Fruit fly (Drosophila melanogaster) whole organism, pupa: ENCODE measurements around the gene Pect.

ENCODE experiments used
- CG10348 ChIP-seq: fragments of 200-800 bp; sonication (Bioruptor generic); IDR thresholded peaks from 2 replicates; pipeline ENCODE4 v1.3.6; 2022; ENCODE audit warnings: missing biosample characterization, missing genetic modification characterization
- CG13204 ChIP-seq: fragments of 200-800 bp; sonication (Bioruptor generic); optimal IDR thresholded peaks from 2 replicates; lab custom pipeline; 2018; ENCODE audit warnings: missing biosample characterization, mild to moderate bottlenecking, missing genetic modification characterization, moderate library complexity
- CG32121 ChIP-seq: fragments of 200-800 bp; sonication (Bioruptor generic); IDR thresholded peaks from 2 replicates; pipeline ENCODE4 v1.3.6; 2022; ENCODE audit warnings: missing biosample characterization, missing genetic modification characterization
- CG34367 ChIP-seq: fragments of 200-800 bp; sonication (Bioruptor generic); optimal IDR thresholded peaks from 2 replicates; lab custom pipeline; 2018; ENCODE audit warnings: missing biosample characterization, mild to moderate bottlenecking, missing genetic modification characterization
- CG4496 ChIP-seq: fragments of 200-800 bp; sonication (Bioruptor generic); IDR thresholded peaks from 3 replicates; pipeline ENCODE4 v1.3.6; 2022; ENCODE audit warnings: missing biosample characterization, missing genetic modification characterization
- CG8301 ChIP-seq: fragments of 200-800 bp; sonication (Bioruptor generic); optimal IDR thresholded peaks from 2 replicates; lab custom pipeline; 2018; ENCODE audit warnings: missing biosample characterization, mild to moderate bottlenecking, missing genetic modification characterization
- D1 ChIP-seq: fragments of 200-800 bp; sonication (Bioruptor generic); optimal IDR thresholded peaks from 2 replicates; lab custom pipeline; 2018; ENCODE audit warnings: missing biosample characterization, mild to moderate bottlenecking, missing genetic modification characterization, moderate library complexity
- Ets98B ChIP-seq: fragments of 200-800 bp; sonication (Bioruptor generic); IDR thresholded peaks from 2 replicates; pipeline ENCODE4 v1.3.6; 2022; ENCODE audit warnings: missing biosample characterization, missing genetic modification characterization
- Pif1B ChIP-seq: fragments of 200-800 bp; sonication (Bioruptor generic); optimal IDR thresholded peaks from 3 replicates; lab custom pipeline; 2016; ENCODE audit warnings: missing biosample characterization, missing genetic modification characterization
- Snoo ChIP-seq: fragments of 200-800 bp; sonication (Bioruptor generic); optimal IDR thresholded peaks from 3 replicates; lab custom pipeline; 2017; ENCODE audit warnings: missing biosample characterization, mild to moderate bottlenecking, missing genetic modification characterization, inconsistent platforms
- rn ChIP-seq: fragments of 200-800 bp; sonication (Bioruptor generic); IDR thresholded peaks from 2 replicates; pipeline ENCODE4 v1.3.6; 2022; ENCODE audit warnings: missing biosample characterization, missing genetic modification characterization

dm6 chr2L:13236194-13236593, 32.6 kb downstream of the Pect start, which contains the start of gene Jhbp14:
- TF ChIP-seq CG32121 (GFP tag; lab: Robert Waterston, UW) (no peak), CG8301 (tag; lab: Kevin White, UChicago) (no peak), CG4496 (GFP tag; lab: Robert Waterston, UW) (no peak), Snoo (tag; lab: Kevin White, UChicago) (no peak), CG10348 (no peak), D1 (no peak), CG34367 (tag; lab: Kevin White, UChicago) (no peak), Ets98B (GFP tag; lab: Robert Waterston, UW) (no peak), Pif1B (GFP tag; lab: Kevin White, UChicago) (no peak), CG13204 (GFP tag; lab: Kevin White, UChicago) (no peak), rn (GFP tag; lab: Robert Waterston, UW) (no peak)
